Worm (Caenorhabditis elegans) whole organism, L3 larva: ENCODE data around the gene ZK1037.6.

ENCODE experiments used
- ZK546.5 ChIP-seq: sonication (generic microtip); optimal IDR thresholded peaks from 2 replicates; lab custom pipeline; 2017; ENCODE audit warnings: missing biosample characterization, missing genetic modification characterization
- ama-1 ChIP-seq: fragments of 150-350 bp; optimal IDR thresholded peaks from 2 replicates; lab custom pipeline; 2018
- fos-1 ChIP-seq: fragments of 150-350 bp; optimal IDR thresholded peaks from 2 replicates; lab custom pipeline; 2014; ENCODE audit warnings: missing biosample characterization, missing genetic modification characterization
- nhr-11 ChIP-seq: fragments of 150-350 bp; optimal IDR thresholded peaks from 2 replicates; lab custom pipeline; 2014; ENCODE audit warnings: missing biosample characterization, missing genetic modification characterization
- nhr-43 ChIP-seq: sonication (generic microtip); optimal IDR thresholded peaks from 2 replicates; lab custom pipeline; 2016; ENCODE audit warnings: mild to moderate bottlenecking, missing genetic modification characterization, missing compliant biosample characterization; ENCODE audit not compliant: poor library complexity, severe bottlenecking
- zag-1 ChIP-seq: fragments of 150-350 bp; optimal IDR thresholded peaks from 2 replicates; lab custom pipeline; 2014; ENCODE audit warnings: missing biosample characterization, missing genetic modification characterization

- no peak for TF ChIP-seq nhr-43 (tag; lab: Kevin White, UChicago)
- no peak for TF ChIP-seq nhr-11 (tag; lab: Kevin White, UChicago)
- no peak for TF ChIP-seq fos-1 (tag; lab: Kevin White, UChicago)
- no peak for TF ChIP-seq ama-1 (lab: Kevin White, UChicago)
- TF ChIP-seq ZK546.5 (tag; lab: Kevin White, UChicago): no peak
- TF ChIP-seq zag-1 (tag; lab: Kevin White, UChicago): no peak
Measured at ce11 chrV:15350615-15351014, 23.0 kb upstream of the ZK1037.6 start, which contains the start of gene clec-231.
